Worm (Caenorhabditis elegans) whole organism, dauer: ENCODE measurements around the gene kin-26.

ENCODE experiments used
- unc-62 ChIP-seq: sonication (generic microtip); optimal IDR thresholded peaks from 2 replicates; lab custom pipeline; 2017; ENCODE audit warnings: missing biosample characterization, missing genetic modification reagents, missing genetic modification characterization

Gene kin-26

DNA sequence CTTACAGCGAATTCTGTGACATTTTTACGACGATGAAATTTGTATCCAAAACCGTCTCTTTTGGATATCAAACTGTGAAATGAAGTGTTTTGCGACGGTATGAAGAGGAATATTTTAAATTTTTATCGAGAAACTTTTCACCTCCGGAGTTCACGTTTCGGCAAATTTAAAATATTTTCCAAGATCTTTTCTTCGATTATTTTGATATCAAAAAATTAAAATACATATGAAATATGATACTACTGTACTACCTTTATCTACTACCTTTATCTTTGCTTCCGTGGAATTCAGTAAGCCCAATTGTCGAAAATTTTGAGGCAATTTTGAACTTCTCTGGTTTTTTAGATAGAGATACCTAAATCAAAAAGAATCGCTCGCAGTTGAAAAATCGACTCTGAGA, at the start of gene kin-26:
Gene kin-26, minus strand, starts transcription at position 101 of the 400 bp plus-strand sequence.
- TF ChIP-seq unc-62 (GFP tag; lab: Kevin White, UChicago): no peak

DNA sequence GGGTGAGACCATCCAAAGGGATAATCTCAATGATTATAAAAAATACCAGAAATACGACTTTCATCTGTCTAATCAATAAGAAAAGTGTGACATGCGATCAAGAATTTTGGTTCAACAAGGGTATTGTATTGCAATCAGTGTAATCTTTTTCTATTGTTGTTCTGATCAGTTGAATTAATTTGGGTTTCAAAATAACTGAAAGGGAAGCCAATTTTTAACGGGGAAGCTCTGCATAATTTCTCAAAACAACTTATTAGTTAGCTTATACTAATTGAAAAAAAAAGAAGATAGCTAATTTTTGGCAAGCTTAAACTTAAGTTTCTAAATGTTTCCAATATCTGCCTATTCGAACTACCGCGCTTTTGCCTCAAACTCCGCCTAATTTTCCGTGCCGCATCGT, 49.5 kb upstream of the kin-26 start, which contains the start of gene C49H3.12:
Gene C49H3.12, minus strand, starts transcription at position 101 of the 400 bp plus-strand sequence.
- no peak for TF ChIP-seq unc-62 (GFP tag; lab: Kevin White, UChicago)

DNA sequence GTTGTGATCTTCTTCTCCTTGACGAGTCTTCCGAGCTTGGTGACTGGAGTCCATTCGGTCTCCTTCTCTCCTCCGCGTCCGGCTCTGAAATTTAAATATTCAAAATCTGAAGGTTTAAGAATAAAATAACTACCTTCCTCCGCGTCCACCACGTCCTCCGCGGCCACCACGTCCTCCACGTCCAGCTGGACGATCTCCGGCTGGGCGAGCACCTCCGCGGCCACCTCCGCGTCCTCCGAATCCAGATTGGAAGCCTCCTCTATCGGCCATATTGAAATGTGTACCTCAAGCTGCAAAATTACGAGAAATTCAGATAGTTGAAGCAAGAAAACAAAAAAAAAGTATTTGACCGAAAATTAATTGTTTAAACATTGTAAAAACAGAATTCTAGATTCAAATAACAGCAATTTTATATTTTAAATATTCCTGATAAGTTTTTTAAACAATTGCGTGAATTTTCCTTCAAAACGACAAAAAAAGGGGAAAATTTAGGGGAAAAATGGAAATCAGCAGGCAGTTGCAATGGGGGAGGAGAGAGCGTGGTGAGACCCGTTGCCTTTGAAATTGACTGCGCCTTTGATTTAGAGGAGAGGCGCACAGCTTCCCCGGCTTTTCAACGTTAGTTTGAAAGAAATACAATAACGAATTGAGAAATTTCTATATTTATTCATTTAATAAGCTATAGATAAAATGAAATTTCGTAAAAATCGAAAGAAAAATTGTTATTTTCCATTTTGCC, 48.6 kb upstream of the kin-26 start, which contains the start of gene rps-2:
Gene rps-2, minus strand, starts transcription at position 290 of the 739 bp plus-strand sequence.
- TF ChIP-seq unc-62 (GFP tag; lab: Kevin White, UChicago): no peak

DNA sequence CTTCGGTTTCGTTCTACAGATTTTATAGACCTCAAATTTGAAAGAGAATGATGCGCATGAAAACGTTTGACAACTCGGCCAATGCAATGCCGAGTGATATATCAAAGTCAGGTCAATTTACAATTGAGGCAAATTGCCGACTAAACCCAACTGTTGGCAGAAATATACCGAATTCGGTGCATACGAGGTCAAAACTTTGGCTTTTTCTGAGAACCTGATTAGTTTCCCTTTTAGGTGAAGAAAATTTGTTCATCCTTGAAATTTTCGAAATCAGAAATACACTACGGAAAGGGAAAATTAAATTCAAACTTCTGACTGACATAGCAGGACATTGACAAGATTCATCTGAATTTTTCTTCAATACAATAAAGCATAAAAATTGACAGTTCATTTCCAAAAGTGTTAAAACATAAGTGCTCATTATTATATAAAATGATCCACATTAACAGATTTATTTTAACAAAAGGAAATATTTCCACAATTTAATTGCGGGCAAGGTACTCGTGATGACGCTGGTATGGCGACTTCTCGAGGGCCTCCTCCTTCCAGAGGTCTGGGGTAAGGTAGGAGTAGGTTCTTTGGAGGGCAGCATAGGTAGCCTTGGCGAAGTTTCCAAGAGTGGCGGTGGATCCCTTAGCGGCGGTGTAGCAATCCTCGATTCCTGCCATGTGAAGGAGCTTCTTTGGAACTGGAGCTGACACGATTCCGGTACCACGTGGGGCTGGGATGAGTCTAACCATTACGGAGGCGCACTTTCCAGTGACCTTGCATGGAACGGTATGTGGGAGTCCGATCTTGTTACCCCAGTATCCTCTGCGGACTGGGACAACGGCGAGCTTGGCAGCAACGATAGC, 47.5 kb upstream of the kin-26 start:
- TF ChIP-seq unc-62 (GFP tag; lab: Kevin White, UChicago): no peak

DNA sequence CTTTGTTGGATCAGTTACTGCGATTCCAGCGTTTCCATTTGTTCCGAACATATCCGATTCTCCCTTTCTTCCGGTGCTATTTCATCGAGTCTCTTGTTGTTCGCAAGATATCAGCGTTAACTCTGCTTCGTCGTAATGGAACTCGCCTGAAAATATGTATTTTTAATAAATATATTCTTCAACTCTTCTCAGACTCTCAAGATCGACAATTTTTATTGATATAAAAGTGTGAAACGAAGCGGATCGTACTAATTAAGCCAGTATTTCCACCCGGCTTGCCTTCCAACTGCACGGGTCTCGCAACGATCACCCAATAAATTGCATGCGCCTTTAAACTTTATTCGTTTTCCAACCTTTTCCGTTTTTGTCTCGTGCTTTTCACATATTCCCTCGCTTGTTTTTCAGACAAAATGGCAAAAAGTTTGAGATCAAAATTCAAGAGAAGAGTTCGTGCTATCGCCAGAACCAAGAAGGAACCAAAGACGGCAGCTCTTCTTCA, 46.4 kb upstream of the kin-26 start, which contains the start of the genes xpo-3 and C49H3.3:
Gene xpo-3, minus strand, starts transcription at position 51 of the 499 bp plus-strand sequence.
Gene C49H3.3, plus strand, starts transcription at position 369 of the 499 bp plus-strand sequence.
- no peak for TF ChIP-seq unc-62 (GFP tag; lab: Kevin White, UChicago)

- no peak for TF ChIP-seq unc-62 (GFP tag; lab: Kevin White, UChicago)
These were observed 42.4 kb upstream of the kin-26 start, which contains the start of gene C49H3.16 for ce11 chrIV:7920126-7920525. TSS of gene C49H3.16 (plus strand) at chrIV:7920426.

DNA sequence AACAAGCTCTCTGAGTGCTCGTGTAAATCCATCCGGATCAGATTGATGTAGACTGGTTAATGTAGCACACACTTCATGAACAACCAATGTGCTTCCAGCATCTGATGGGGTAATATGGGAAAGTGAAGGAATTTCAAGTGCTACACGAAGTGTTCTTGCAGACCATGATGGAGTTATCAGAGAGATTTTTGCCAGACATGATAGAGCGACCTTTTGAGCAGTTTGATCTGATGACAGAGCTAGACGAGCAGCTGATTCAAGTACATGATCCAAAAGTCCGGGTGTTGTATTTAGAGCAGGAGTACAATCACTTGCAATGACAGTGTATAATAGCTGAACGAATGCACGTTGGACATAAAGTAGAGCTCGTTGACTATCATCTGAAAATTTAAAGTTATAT, 40.2 kb upstream of the kin-26 start:
- TF ChIP-seq unc-62 (GFP tag; lab: Kevin White, UChicago): no peak

- no peak for TF ChIP-seq unc-62 (GFP tag; lab: Kevin White, UChicago)
These were observed 39.2 kb upstream of the kin-26 start for ce11 chrIV:7916907-7917306.

DNA sequence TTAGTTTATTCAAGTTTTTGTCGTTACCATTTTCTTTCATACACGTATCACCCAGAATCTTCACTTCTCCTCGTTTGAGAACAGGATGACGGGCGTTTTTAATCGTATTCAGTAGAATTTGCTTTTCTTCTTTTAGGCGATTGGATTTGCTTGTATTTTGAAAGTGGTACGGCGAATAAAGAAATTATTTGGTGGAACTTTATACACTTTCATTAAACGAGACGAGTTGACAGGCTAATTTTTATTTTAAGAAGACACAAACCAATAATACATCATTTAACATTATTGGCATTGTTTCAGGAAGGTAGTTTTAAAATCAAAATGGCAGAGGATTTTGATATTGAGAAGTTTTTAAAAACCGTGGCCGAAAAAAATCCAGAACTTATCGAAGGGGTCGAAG, 37.3 kb upstream of the kin-26 start, which contains the start of gene C49H3.4:
Gene C49H3.4, plus strand, starts transcription at position 301 of the 400 bp plus-strand sequence.
- no peak for TF ChIP-seq unc-62 (GFP tag; lab: Kevin White, UChicago)

ce11 chrIV:7910197-7910735, 32.6 kb upstream of the kin-26 start, which contains the start of the genes npp-27 and ntl-4:
TSS of gene npp-27 (minus strand) at chrIV:7910247.
TSS of gene ntl-4 (plus strand) at chrIV:7910575.
- no peak for TF ChIP-seq unc-62 (GFP tag; lab: Kevin White, UChicago)

DNA sequence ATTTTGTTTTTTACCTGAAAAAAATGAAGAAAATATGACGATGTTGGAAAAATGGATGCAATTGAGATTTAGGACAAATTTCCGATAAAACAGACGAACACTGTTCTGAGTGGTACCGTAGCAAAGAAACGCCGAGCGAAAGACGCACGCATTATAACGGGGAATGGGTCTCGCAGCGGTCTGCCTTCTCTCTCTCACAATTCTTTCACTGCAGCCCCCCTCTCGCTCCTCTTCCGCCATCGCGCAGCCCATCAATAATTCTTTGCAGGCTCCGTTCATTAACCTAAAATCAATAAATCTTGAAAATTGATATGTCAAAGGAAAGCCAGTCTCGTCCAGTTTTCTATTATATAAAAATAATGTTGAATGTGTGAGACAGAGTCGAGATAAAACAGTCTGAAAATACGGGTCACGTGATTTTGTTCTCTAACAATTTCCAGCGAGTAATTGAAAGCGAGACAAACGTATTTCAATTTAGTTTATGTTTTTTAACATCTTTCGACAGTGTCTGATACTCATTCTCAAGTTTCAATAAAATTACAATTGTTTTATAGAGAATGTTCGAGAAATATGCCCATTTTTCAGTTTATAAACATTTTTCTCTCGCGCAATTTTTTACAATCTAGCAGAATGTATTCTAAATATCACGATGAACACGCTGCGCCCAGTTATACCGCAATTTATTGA, 31.9 kb upstream of the kin-26 start:
- TF ChIP-seq unc-62 (GFP tag; lab: Kevin White, UChicago): no peak

DNA sequence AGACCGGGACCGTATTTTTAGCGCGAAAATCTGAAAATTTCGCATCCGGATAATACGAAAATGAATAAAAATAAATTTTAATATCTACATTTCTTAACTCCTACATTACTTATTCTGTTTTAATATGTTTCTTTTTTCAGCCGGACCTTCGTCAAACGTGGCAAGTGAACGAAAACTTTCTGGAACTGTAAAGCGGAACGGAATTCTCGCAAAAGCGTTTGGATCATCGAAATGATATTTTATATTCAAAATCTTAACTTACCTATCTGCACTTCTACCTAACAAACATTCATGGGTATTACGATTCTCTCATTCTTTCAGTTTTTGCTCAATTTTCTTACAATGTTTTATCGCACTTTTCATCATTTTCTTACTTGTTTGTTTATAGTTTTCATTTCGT, 29.0 kb upstream of the kin-26 start:
- no peak for TF ChIP-seq unc-62 (GFP tag; lab: Kevin White, UChicago)

- no peak for TF ChIP-seq unc-62 (GFP tag; lab: Kevin White, UChicago)
These were observed 25.7 kb upstream of the kin-26 start, which contains the start of gene C49H3.6 for ce11 chrIV:7903359-7903758. TSS of gene C49H3.6 (plus strand) at chrIV:7903738.

DNA sequence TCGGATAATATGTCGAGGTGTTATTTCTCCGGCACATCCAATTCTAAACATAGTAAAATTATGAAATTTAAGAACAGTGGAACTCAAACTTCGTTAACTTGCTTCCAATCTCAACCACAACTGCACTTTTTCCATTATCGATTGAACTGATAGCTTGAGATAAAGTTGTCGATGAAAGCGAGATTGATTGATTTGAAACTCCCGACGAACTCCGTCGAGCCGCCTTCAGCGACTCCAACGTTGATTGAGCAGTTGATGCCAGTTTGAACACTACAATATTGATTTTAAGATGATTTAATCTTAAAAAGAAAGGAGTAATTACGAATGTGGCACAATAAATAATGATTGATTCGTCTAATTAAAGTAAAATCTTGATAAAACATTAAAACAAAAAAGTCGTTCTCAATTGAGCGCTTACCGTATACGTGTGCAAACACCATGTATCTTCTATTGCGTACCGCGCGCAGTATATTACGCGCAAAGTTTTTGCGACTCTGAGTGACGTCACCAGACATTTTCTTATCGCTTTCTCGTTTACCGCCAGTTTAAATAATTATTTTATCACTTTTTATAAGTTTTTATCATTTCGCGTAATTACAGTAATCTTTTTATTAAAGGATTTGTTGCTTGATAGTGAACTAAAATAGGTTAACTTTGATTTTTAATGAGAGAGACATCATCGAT, 24.7 kb upstream of the kin-26 start, which contains the start of gene arp-11:
Gene arp-11, minus strand, starts transcription at position 51 of the 684 bp plus-strand sequence.
- TF ChIP-seq unc-62 (GFP tag; lab: Kevin White, UChicago): no peak
